Fruit fly (Drosophila melanogaster): Measurements from ENCODE around the gene Syx16.

DNA sequence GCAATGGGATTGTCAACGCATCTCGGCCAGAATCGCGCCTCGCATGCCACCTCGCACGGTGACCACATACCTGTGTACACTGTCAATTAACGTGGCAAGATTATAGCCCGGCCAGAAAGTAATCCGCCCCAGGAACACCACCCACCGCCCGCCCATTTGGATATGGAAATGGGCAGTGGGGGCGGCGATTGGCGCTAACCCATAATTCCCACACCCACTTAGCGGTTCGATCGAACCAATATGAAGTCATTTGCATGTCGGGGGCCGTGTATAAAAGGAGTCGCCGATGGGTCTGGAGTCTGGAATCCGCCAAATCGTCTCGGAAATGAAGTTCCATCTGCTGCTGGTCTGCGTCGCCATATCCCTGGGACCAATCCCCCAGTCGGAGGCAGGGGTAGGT, 21.9 kb upstream of the Syx16 start, which contains the start of gene Obp19a:
- TF ChIP-seq psq (optimal IDR thresholded peaks at IDR 0.05) (no peak), pan (optimal IDR thresholded peaks at IDR 0.05) (no peak)
